Worm (Caenorhabditis elegans) whole organism, mixed stage, embryonic: Measurements from ENCODE around the gene txt-1.

ENCODE experiments used
- ces-1 ChIP-seq: fragments of 150-350 bp; optimal IDR thresholded peaks from 2 replicates; lab custom pipeline; 2014; ENCODE audit warnings: missing biosample characterization, missing genetic modification reagents, missing genetic modification characterization
- cnd-1 ChIP-seq: fragments of 200-800 bp; sonication (Bioruptor generic); optimal IDR thresholded peaks from 2 replicates; lab custom pipeline; 2018; ENCODE audit warnings: mild to moderate bottlenecking, missing genetic modification characterization, missing compliant biosample characterization
- elt-3 ChIP-seq: fragments of 150-350 bp; optimal IDR thresholded peaks from 2 replicates; lab custom pipeline; 2014; ENCODE audit warnings: missing biosample characterization, missing genetic modification characterization
- nhr-28 ChIP-seq: fragments of 150-350 bp; optimal IDR thresholded peaks from 2 replicates; lab custom pipeline; 2014; ENCODE audit warnings: missing biosample characterization, missing genetic modification characterization
- nhr-76 ChIP-seq: sonication (generic microtip); optimal IDR thresholded peaks from 2 replicates; lab custom pipeline; 2017; ENCODE audit warnings: missing biosample characterization, missing genetic modification characterization
- sptf-1 ChIP-seq: sonication (generic microtip); optimal IDR thresholded peaks from 2 replicates; lab custom pipeline; 2017; ENCODE audit warnings: mild to moderate bottlenecking, missing genetic modification characterization, moderate library complexity, missing compliant biosample characterization
- unc-39 ChIP-seq: fragments of 150-350 bp; optimal IDR thresholded peaks from 2 replicates; lab custom pipeline; 2014; ENCODE audit warnings: missing biosample characterization, missing genetic modification characterization

ce11 chrII:60049-60448 is 45.9 kb upstream of the txt-1 start:
- no peak for TF ChIP-seq unc-39 (tag; lab: Kevin White, UChicago)
- no peak for TF ChIP-seq nhr-28 (tag; lab: Kevin White, UChicago)
- TF ChIP-seq ces-1 (GFP tag; lab: Kevin White, UChicago) = no peak
- no peak for TF ChIP-seq elt-3 (tag; lab: Kevin White, UChicago)
- TF ChIP-seq cnd-1 (tag; lab: Kevin White, UChicago) = no peak
- no peak for TF ChIP-seq sptf-1 (tag; lab: Kevin White, UChicago)
- no peak for TF ChIP-seq nhr-76
